Fruit fly (Drosophila melanogaster) whole organism, embryonic: ENCODE measurements around the gene Lmpt.
A peak's percentile ranks its signal among the peaks of the same experiment; 100 is the strongest.

ENCODE experiments used
- ATbp ChIP-seq: fragments of 200-800 bp; sonication (Bioruptor generic); optimal IDR thresholded peaks from 2 replicates; lab custom pipeline; 2017; ENCODE audit warnings: missing biosample characterization, mild to moderate bottlenecking, missing genetic modification characterization, missing genetic modification reagents
- Ada2b ChIP-seq: fragments of 200-800 bp; sonication (Bioruptor generic); IDR thresholded peaks from 2 replicates; pipeline ENCODE4 v1.3.6; 2022; ENCODE audit warnings: missing biosample characterization, missing genetic modification characterization
- Awh ChIP-seq: fragments of 200-800 bp; sonication (Bioruptor generic); IDR thresholded peaks from 2 replicates; pipeline ENCODE4, ENCODE4 v1.3.6; 2022; ENCODE audit warnings: missing biosample characterization, missing genetic modification characterization
- CG10979 ChIP-seq: fragments of 200-800 bp; sonication (Bioruptor generic); optimal IDR thresholded peaks from 2 replicates; lab custom pipeline; 2018; ENCODE audit warnings: missing biosample characterization, mild to moderate bottlenecking, missing genetic modification characterization, moderate library complexity
- CG11398 ChIP-seq: fragments of 200-800 bp; sonication (Bioruptor generic); optimal IDR thresholded peaks from 2 replicates; lab custom pipeline; 2016; ENCODE audit warnings: missing biosample characterization, missing genetic modification characterization
- CG12219 ChIP-seq: fragments of 200-800 bp; sonication (Bioruptor generic); optimal IDR thresholded peaks from 3 replicates; lab custom pipeline; 2018; ENCODE audit warnings: missing biosample characterization, mild to moderate bottlenecking, missing genetic modification characterization
- CG14050 ChIP-seq: fragments of 200-800 bp; sonication (Bioruptor generic); IDR thresholded peaks from 3 replicates; pipeline ENCODE4 v1.3.6; 2022; ENCODE audit warnings: missing biosample characterization, missing genetic modification characterization
- CG15514 ChIP-seq: fragments of 200-800 bp; sonication (Bioruptor generic); optimal IDR thresholded peaks from 3 replicates; lab custom pipeline; 2017; ENCODE audit warnings: missing biosample characterization, missing genetic modification characterization, mild to moderate bottlenecking, moderate library complexity, missing genetic modification reagents
- CG16779 ChIP-seq: fragments of 200-800 bp; sonication (Bioruptor generic); IDR thresholded peaks from 2 replicates; pipeline ENCODE4 v1.3.6; 2022; ENCODE audit warnings: missing biosample characterization, missing genetic modification characterization
- CG16863 ChIP-seq: fragments of 200-800 bp; sonication (Bioruptor generic); optimal IDR thresholded peaks from 3 replicates; lab custom pipeline; 2016; ENCODE audit warnings: missing biosample characterization, missing genetic modification characterization
- CG17186 ChIP-seq: fragments of 200-800 bp; sonication (Bioruptor generic); optimal IDR thresholded peaks from 3 replicates; lab custom pipeline; 2017; ENCODE audit warnings: missing biosample characterization, missing genetic modification reagents, missing genetic modification characterization
- CG17612 ChIP-seq: fragments of 200-800 bp; sonication (Bioruptor generic); IDR thresholded peaks from 2 replicates; pipeline ENCODE4 v1.3.6; 2022; ENCODE audit warnings: missing biosample characterization, missing genetic modification characterization
- CG2889 ChIP-seq: fragments of 200-800 bp; sonication (Bioruptor generic); IDR thresholded peaks from 3 replicates; pipeline ENCODE4 v1.3.6; 2022; ENCODE audit warnings: missing biosample characterization, missing genetic modification characterization
- CG34376 ChIP-seq: fragments of 200-800 bp; sonication (Bioruptor generic); optimal IDR thresholded peaks from 2 replicates; lab custom pipeline; 2018; ENCODE audit warnings: missing biosample characterization, mild to moderate bottlenecking, missing genetic modification characterization
- CG5180 ChIP-seq: fragments of 200-800 bp; sonication (Bioruptor generic); optimal IDR thresholded peaks from 3 replicates; lab custom pipeline; 2017; ENCODE audit warnings: missing biosample characterization, missing genetic modification characterization, mild to moderate bottlenecking, moderate library complexity, missing genetic modification reagents
- CG6254 ChIP-seq: fragments of 200-800 bp; sonication (Bioruptor generic); optimal IDR thresholded peaks from 3 replicates; lab custom pipeline; 2017; ENCODE audit warnings: mild to moderate bottlenecking, missing biosample characterization, missing genetic modification reagents, missing genetic modification characterization
- CG7786 ChIP-seq: fragments of 200-800 bp; sonication (Bioruptor generic); optimal IDR thresholded peaks from 2 replicates; lab custom pipeline; 2016; ENCODE audit warnings: missing biosample characterization, missing genetic modification characterization
- CG9609 ChIP-seq: fragments of 200-800 bp; sonication (Bioruptor generic); optimal IDR thresholded peaks from 3 replicates; lab custom pipeline; 2016; ENCODE audit warnings: missing biosample characterization, missing genetic modification characterization
- CHES-1-like ChIP-seq: fragments of 200-800 bp; sonication (Bioruptor generic); optimal IDR thresholded peaks from 2 replicates; lab custom pipeline; 2016; ENCODE audit warnings: missing biosample characterization, missing genetic modification characterization
- D19A ChIP-seq: fragments of 200-800 bp; optimal IDR thresholded peaks from 3 replicates; lab custom pipeline; 2019; ENCODE audit warnings: missing biosample characterization, mild to moderate bottlenecking, missing genetic modification characterization, moderate library complexity
- HLH54F ChIP-seq: fragments of 200-800 bp; sonication (Bioruptor generic); optimal IDR thresholded peaks from 3 replicates; lab custom pipeline; 2016; ENCODE audit warnings: missing biosample characterization, missing genetic modification characterization
- Hmr ChIP-seq: fragments of 200-800 bp; sonication (Bioruptor generic); optimal IDR thresholded peaks from 3 replicates; lab custom pipeline; 2017; ENCODE audit warnings: mild to moderate bottlenecking, missing biosample characterization, missing genetic modification reagents, missing genetic modification characterization
- Jarid2 ChIP-seq: fragments of 200-800 bp; sonication (Bioruptor generic); optimal IDR thresholded peaks from 3 replicates; lab custom pipeline; 2017; ENCODE audit warnings: mild to moderate bottlenecking, missing biosample characterization, missing genetic modification reagents, missing genetic modification characterization
- Max ChIP-seq: fragments of 200-800 bp; sonication (Bioruptor generic); optimal IDR thresholded peaks from 2 replicates; lab custom pipeline; 2016; ENCODE audit warnings: missing biosample characterization, mild to moderate bottlenecking, missing genetic modification characterization
- Nf-YA ChIP-seq: fragments of 200-800 bp; sonication (Bioruptor generic); IDR thresholded peaks from 2 replicates; pipeline ENCODE4 v1.3.6; 2022; ENCODE audit warnings: missing biosample characterization, missing genetic modification characterization
- NfI ChIP-seq: fragments of 200-800 bp; sonication (Bioruptor generic); optimal IDR thresholded peaks from 3 replicates; lab custom pipeline; 2018; ENCODE audit warnings: missing biosample characterization, mild to moderate bottlenecking, missing genetic modification characterization, moderate library complexity
- Pdp1 ChIP-seq, 2 experiments: fragments of 200-800 bp; sonication (Bioruptor generic); optimal IDR thresholded peaks; 3 replicates each; lab custom pipeline; 2016; ENCODE audit warnings: missing biosample characterization in 2 of 2, missing genetic modification characterization in 2 of 2, mild to moderate bottlenecking in 1 of 2, moderate library complexity in 1 of 2
- Sin3A ChIP-seq: fragments of >200 bp; optimal IDR thresholded peaks from 2 replicates; lab custom pipeline; 2018
- Taf1 ChIP-seq: fragments of 200-800 bp; sonication (Bioruptor generic); IDR thresholded peaks from 2 replicates; pipeline ENCODE4 v1.3.6; 2022; ENCODE audit warnings: missing biosample characterization, missing genetic modification characterization
- Tbp ChIP-seq: fragments of >200 bp; optimal IDR thresholded peaks from 2 replicates; lab custom pipeline; 2018; ENCODE audit warnings: missing biosample characterization, missing genetic modification characterization
- ab ChIP-seq: fragments of 200-800 bp; sonication (Bioruptor generic); optimal IDR thresholded peaks from 2 replicates; lab custom pipeline; 2016; ENCODE audit warnings: missing biosample characterization, missing genetic modification characterization
- ash1 ChIP-seq: fragments of 200-800 bp; sonication (Bioruptor generic); optimal IDR thresholded peaks from 2 replicates; lab custom pipeline; 2018; ENCODE audit warnings: missing biosample characterization, mild to moderate bottlenecking, missing genetic modification characterization
- bsh ChIP-seq, 2 experiments: fragments of 200-800 bp; sonication (Bioruptor generic); optimal IDR thresholded peaks; 2 replicates each; lab custom pipeline; 2017 to 2018; ENCODE audit warnings: mild to moderate bottlenecking in 2 of 2, missing biosample characterization in 2 of 2, missing genetic modification characterization in 2 of 2, moderate library complexity in 1 of 2
- eve ChIP-seq, 2 experiments: fragments of >200 bp; optimal IDR thresholded peaks; 2 replicates each; lab custom pipeline; 2017; ENCODE audit warnings: missing biosample characterization in 2 of 2, missing genetic modification characterization in 2 of 2
- ewg ChIP-seq: fragments of 200-800 bp; sonication (Bioruptor generic); optimal IDR thresholded peaks from 3 replicates; lab custom pipeline; 2017; ENCODE audit warnings: mild to moderate bottlenecking, missing biosample characterization, missing genetic modification reagents, missing genetic modification characterization
- fru ChIP-seq: fragments of >200 bp; optimal IDR thresholded peaks from 2 replicates; lab custom pipeline; 2017
- gfzf ChIP-seq: fragments of 200-800 bp; sonication (Bioruptor generic); optimal IDR thresholded peaks from 2 replicates; lab custom pipeline; 2016; ENCODE audit warnings: missing biosample characterization, mild to moderate bottlenecking, missing genetic modification characterization, moderate library complexity
- gro ChIP-seq: fragments of 200-800 bp; sonication (Bioruptor generic); optimal IDR thresholded peaks from 2 replicates; lab custom pipeline; 2016; ENCODE audit warnings: missing biosample characterization, missing genetic modification characterization
- h ChIP-seq: fragments of >200 bp; optimal IDR thresholded peaks from 2 replicates; lab custom pipeline; 2017
- hth ChIP-seq: fragments of >200 bp; optimal IDR thresholded peaks from 2 replicates; lab custom pipeline; 2017; ENCODE audit warnings: inconsistent platforms
- lmd ChIP-seq: fragments of 200-800 bp; sonication (Bioruptor generic); IDR thresholded peaks from 2 replicates; pipeline ENCODE4 v1.3.6; 2022; ENCODE audit warnings: missing biosample characterization, missing genetic modification characterization
- luna ChIP-seq: fragments of 200-800 bp; sonication (Bioruptor generic); optimal IDR thresholded peaks from 2 replicates; lab custom pipeline; 2016; ENCODE audit warnings: missing biosample characterization, missing genetic modification characterization
- nerfin-1 ChIP-seq: fragments of 200-800 bp; sonication (Bioruptor generic); optimal IDR thresholded peaks from 3 replicates; lab custom pipeline; 2019; ENCODE audit warnings: missing biosample characterization, mild to moderate bottlenecking, missing genetic modification characterization, moderate library complexity
- pfk ChIP-seq: fragments of 200-800 bp; sonication (Bioruptor generic); optimal IDR thresholded peaks from 2 replicates; lab custom pipeline; 2018; ENCODE audit warnings: missing biosample characterization, mild to moderate bottlenecking, missing genetic modification characterization, moderate library complexity
- scrt ChIP-seq: fragments of 200-800 bp; sonication (Bioruptor generic); optimal IDR thresholded peaks from 2 replicates; lab custom pipeline; 2018; ENCODE audit warnings: missing biosample characterization, mild to moderate bottlenecking, missing genetic modification characterization, moderate library complexity
- sob ChIP-seq: fragments of 200-800 bp; sonication (Bioruptor generic); IDR thresholded peaks from 2 replicates; pipeline ENCODE4 v1.3.6; 2022; ENCODE audit warnings: missing biosample characterization, missing genetic modification characterization
- sug ChIP-seq: fragments of 200-800 bp; optimal IDR thresholded peaks from 2 replicates; lab custom pipeline; 2019; ENCODE audit warnings: missing biosample characterization, mild to moderate bottlenecking, missing genetic modification characterization, moderate library complexity
- tna ChIP-seq: fragments of 200-800 bp; sonication (Bioruptor generic); IDR thresholded peaks from 2 replicates; pipeline ENCODE4 v1.3.6; 2022; ENCODE audit warnings: missing biosample characterization, missing genetic modification characterization; ENCODE audit not compliant: partially characterized antibody
- trem ChIP-seq: fragments of 200-800 bp; optimal IDR thresholded peaks from 3 replicates; lab custom pipeline; 2019; ENCODE audit warnings: missing biosample characterization, mild to moderate bottlenecking, missing genetic modification characterization, moderate library complexity
- wor ChIP-seq: fragments of 200-800 bp; sonication (Bioruptor generic); IDR thresholded peaks from 2 replicates; pipeline ENCODE4 v1.3.6; 2022; ENCODE audit warnings: missing biosample characterization, missing genetic modification characterization
- zen2 ChIP-seq: fragments of 200-800 bp; sonication (Bioruptor generic); IDR thresholded peaks from 3 replicates; pipeline ENCODE4 v1.3.6; 2022; ENCODE audit warnings: missing biosample characterization, missing genetic modification characterization; ENCODE audit not compliant: partially characterized antibody

Lmpt gene

dm6 chr3L:16865123-16865831, at the start of gene Lmpt (continued):
- TF ChIP-seq Taf1 (no peak), tna (no peak), CG14050 (GFP tag; lab: Robert Waterston, UW) (no peak), ab (GFP tag; lab: Kevin White, UChicago) (no peak), Ada2b (GFP tag; lab: Robert Waterston, UW) (no peak), Max (GFP tag; lab: Kevin White, UChicago) (no peak), HLH54F (GFP tag; lab: Kevin White, UChicago) (no peak), Tbp (no peak), gfzf (GFP tag; lab: Kevin White, UChicago) (peak; percentile 89), zen2 (GFP tag; lab: Robert Waterston, UW) (no peak), h (lab: Kevin White, UChicago) (no peak), hth (no peak), ATbp (no peak), scrt (GFP tag; lab: Kevin White, UChicago) (peak; percentile 43), D19A (peak; percentile 99), luna (no peak), eve (GFP tag; optimal IDR thresholded peaks at IDR 0.05; lab: Kevin White, UChicago) (no peak), sob (GFP tag; lab: Robert Waterston, UW) (no peak), CG2889 (GFP tag; lab: Robert Waterston, UW) (no peak), CG11398 (GFP tag; lab: Kevin White, UChicago) (no peak), CG17612 (GFP tag; lab: Robert Waterston, UW) (no peak), trem (tag; lab: Kevin White, UChicago) (peak; percentile 48), CG17186 (GFP tag; lab: Kevin White, UChicago) (no peak), Jarid2 (GFP tag; lab: Kevin White, UChicago) (peak; percentile 75), pfk (no peak), Sin3A (lab: Kevin White, UChicago) (peak; percentile 38), Awh (no peak; the same call in 1 of the 2 replicates), CG16779 (no peak), gro (GFP tag; lab: Kevin White, UChicago) (no peak), CG10979 (tag; lab: Kevin White, UChicago) (no peak), Pdp1 (GFP tag; optimal IDR thresholded peaks at IDR 0.05; lab: Kevin White, UChicago) (peak in 1 of 2 experiments; percentile 45), Hmr (peak; percentile 7), bsh (GFP tag; optimal IDR thresholded peaks at IDR 0.05; lab: Kevin White, UChicago) (no peak), CG6254 (no peak), CG34376 (peak; percentile 18), Nf-YA (GFP tag; lab: Robert Waterston, UW) (no peak), NfI (GFP tag; lab: Kevin White, UChicago) (no peak), ash1 (GFP tag; lab: Kevin White, UChicago) (no peak), nerfin-1 (tag; lab: Kevin White, UChicago) (no peak), fru (lab: Kevin White, UChicago) (no peak), CG9609 (no peak), lmd (GFP tag; lab: Robert Waterston, UW) (no peak), CG12219 (GFP tag; lab: Kevin White, UChicago) (no peak), ewg (GFP tag; lab: Kevin White, UChicago) (no peak), CG7786 (no peak), CHES-1-like (GFP tag; lab: Kevin White, UChicago) (no peak), CG5180 (GFP tag; lab: Kevin White, UChicago) (no peak), sug (tag; lab: Kevin White, UChicago) (peak; percentile 25), CG15514 (GFP tag; lab: Kevin White, UChicago) (peak; percentile 48), CG16863 (GFP tag; lab: Kevin White, UChicago) (no peak), wor (GFP tag; lab: Robert Waterston, UW) (no peak)
